Fruit fly (Drosophila melanogaster): ENCODE data around the gene CG31917.

CG31917 gene

dm6 chr2L:5043495-5044146 is 33.0 kb upstream of the CG31917 start (continued):
- TF ChIP-seq HLHmδ (GFP tag; optimal IDR thresholded peaks at IDR 0.05) (no peak), D19B (GFP tag; optimal IDR thresholded peaks at IDR 0.05) (peak; percentile 10), insv (GFP tag; optimal IDR thresholded peaks at IDR 0.05) (no peak), ssp (GFP tag; IDR thresholded peaks at IDR 0.05) (no peak)

- TF ChIP-seq Med (GFP tag) (peak; percentile 96), Oaz (GFP tag; IDR thresholded peaks at IDR 0.05) (no peak), Ptx1 (GFP tag; IDR thresholded peaks at IDR 0.05) (peak; percentile 49), abd-A (tag; optimal IDR thresholded peaks at IDR 0.05) (peak; percentile 69), Rx (GFP tag; IDR thresholded peaks at IDR 0.05) (0 out of 2 replicates have a peak, but pooled peaks have one; percentile 4), ash1 (GFP tag; optimal IDR thresholded peaks at IDR 0.05) (peak; percentile 58), CG3065 (GFP tag; optimal IDR thresholded peaks at IDR 0.05) (peak; percentile 49), CG10267 (tag; optimal IDR thresholded peaks at IDR 0.05) (peak; percentile 97), CG1647 (GFP tag; optimal IDR thresholded peaks at IDR 0.05) (peak; percentile 16), Ravus (GFP tag; IDR thresholded peaks at IDR 0.05) (no peak), caup (GFP tag; optimal IDR thresholded peaks at IDR 0.05; ENCODE audit: severe bottlenecking) (peak; percentile 40), knrl (GFP tag; IDR thresholded peaks at IDR 0.05; ENCODE audit: partially characterized antibody) (peak; percentile 10; the same call in 1 of the 3 replicates), CG4730 (GFP tag; IDR thresholded peaks at IDR 0.05) (no peak), disco-r (GFP tag; optimal IDR thresholded peaks at IDR 0.05) (no peak), Opbp (GFP tag; IDR thresholded peaks at IDR 0.05; ENCODE audit: partially characterized antibody) (peak; percentile 80), CG42726 (GFP tag; IDR thresholded peaks at IDR 0.05; ENCODE audit: partially characterized antibody) (no peak), Fer2 (tag; optimal IDR thresholded peaks at IDR 0.05) (no peak), gcm2 (GFP tag; optimal IDR thresholded peaks at IDR 0.05) (peak; percentile 38), C15 (GFP tag; IDR thresholded peaks at IDR 0.05) (no peak), CG16863 (GFP tag; optimal IDR thresholded peaks at IDR 0.05) (peak; percentile 0), CG7987 (GFP tag; optimal IDR thresholded peaks at IDR 0.05) (peak; percentile 61), Ada2b (GFP tag; IDR thresholded peaks at IDR 0.05) (no peak), MESR4 (GFP tag; optimal IDR thresholded peaks at IDR 0.05) (peak; percentile 86), CG3163 (GFP tag; optimal IDR thresholded peaks at IDR 0.05) (peak; percentile 15), CG12236 (GFP tag; optimal IDR thresholded peaks at IDR 0.05) (no peak), bab2 (GFP tag; optimal IDR thresholded peaks at IDR 0.05) (peak; percentile 46), CG9797 (GFP tag; optimal IDR thresholded peaks at IDR 0.05) (peak; percentile 88), ttk (GFP tag; IDR thresholded peaks at IDR 0.05) (no peak), chif (GFP tag; optimal IDR thresholded peaks at IDR 0.05) (peak in 1 of 2 experiments; percentile 27), CG14710 (tag; optimal IDR thresholded peaks at IDR 0.05) (peak; percentile 86), CG18764 (GFP tag; optimal IDR thresholded peaks at IDR 0.05) (peak; percentile 59), CG1529 (GFP tag; optimal IDR thresholded peaks at IDR 0.05) (no peak), CG6765 (GFP tag; optimal IDR thresholded peaks at IDR 0.05) (no peak), Antp (GFP tag; optimal IDR thresholded peaks at IDR 0.05) (peak; percentile 64), bbx (GFP tag; IDR thresholded peaks at IDR 0.05; ENCODE audit: partially characterized antibody) (peak; percentile 10), ftz-f1 (GFP tag; optimal IDR thresholded peaks at IDR 0.05) (peak; percentile 6), ro (GFP tag; IDR thresholded peaks at IDR 0.05) (no peak), ab (GFP tag; optimal IDR thresholded peaks at IDR 0.05) (no peak), Dref (GFP tag; IDR thresholded peaks at IDR 0.05) (peak; percentile 55), CG31441 (GFP tag; IDR thresholded peaks at IDR 0.05) (no peak; the same call in 1 of the 2 replicates), Lhr (GFP tag; optimal IDR thresholded peaks at IDR 0.05) (peak; percentile 35), slbo (GFP tag; IDR thresholded peaks at IDR 0.05) (peak; percentile 78), ssp (GFP tag; IDR thresholded peaks at IDR 0.05) (peak; percentile 17; the same call in 1 of the 2 replicates), dm (GFP tag; optimal IDR thresholded peaks at IDR 0.05) (peak; percentile 40), Fer3 (tag; optimal IDR thresholded peaks at IDR 0.05) (peak; percentile 21), insv (GFP tag; optimal IDR thresholded peaks at IDR 0.05) (peak in 1 of 2 experiments; percentile 8)
Measured at dm6 chr2L:5043043-5043442, 32.4 kb upstream of the CG31917 start, which contains the start of the genes CG33995, CG44000 and CG44001. Gene CG33995, plus strand, starts transcription at chr2L:5043270. Gene CG44000, plus strand, starts transcription at chr2L:5043270. Gene CG44001, plus strand, starts transcription at chr2L:5043270.

Data from whole organism, embryonic.